Fruit fly (Drosophila melanogaster) whole organism, embryonic: Measurements from ENCODE around the gene CG31882.
A peak's percentile ranks its signal among the peaks of the same experiment; 100 is the strongest.

Source experiments
- Atf3 ChIP-seq: fragments of 200-800 bp; sonication (Bioruptor generic); optimal IDR thresholded peaks from 3 replicates; lab custom pipeline; 2016; ENCODE audit warnings: missing biosample characterization, missing genetic modification characterization
- CG9797 ChIP-seq: fragments of 200-800 bp; sonication (Bioruptor generic); optimal IDR thresholded peaks from 3 replicates; lab custom pipeline; 2018; ENCODE audit warnings: missing biosample characterization, mild to moderate bottlenecking, missing genetic modification characterization
- lab ChIP-seq: fragments of 200-800 bp; sonication (Bioruptor generic); optimal IDR thresholded peaks from 3 replicates; lab custom pipeline; 2017; ENCODE audit warnings: missing biosample characterization, missing genetic modification characterization, mild to moderate bottlenecking, moderate library complexity, missing genetic modification reagents
- pb ChIP-seq: fragments of 200-800 bp; sonication (Bioruptor generic); optimal IDR thresholded peaks from 3 replicates; lab custom pipeline; 2016; ENCODE audit warnings: missing biosample characterization, missing genetic modification characterization
- row ChIP-seq: fragments of 200-800 bp; sonication (Bioruptor generic); IDR thresholded peaks from 3 replicates; pipeline ENCODE4 v1.3.6; 2022; ENCODE audit warnings: missing biosample characterization, missing genetic modification characterization

CG31882 gene

DNA sequence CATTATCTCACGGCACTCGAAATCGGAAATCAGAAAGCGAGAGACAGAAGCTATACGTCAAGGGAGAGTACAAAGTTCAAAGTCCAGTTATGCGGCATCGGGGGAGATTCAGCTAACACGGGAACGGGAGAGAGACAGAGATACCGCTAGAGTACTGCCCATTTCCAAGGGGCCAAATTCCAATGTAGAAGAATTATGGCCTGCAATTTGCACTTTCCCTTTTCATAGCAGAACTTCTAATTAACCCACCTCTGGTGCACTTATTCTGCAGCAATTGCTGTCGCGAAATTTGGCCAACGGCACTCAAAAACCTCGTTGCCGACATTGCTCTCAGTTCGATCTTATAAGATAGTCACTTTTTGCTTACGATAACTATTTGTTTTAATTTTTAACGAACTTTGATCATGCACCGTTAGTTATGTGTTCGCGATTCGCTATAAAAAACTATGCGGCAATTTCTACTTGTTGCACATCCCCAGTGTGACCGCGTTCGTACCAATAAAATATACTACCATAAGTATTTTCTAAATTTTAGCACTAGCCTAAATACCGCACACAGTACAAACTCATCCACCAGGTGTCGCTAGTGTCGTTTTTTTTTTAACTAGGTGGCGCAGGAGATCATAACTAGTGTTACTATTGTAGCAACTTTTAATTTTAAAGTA, 48.7 kb downstream of the CG31882 start, which contains the start of gene Mtpalpha (continued):
- no peak for TF ChIP-seq lab
- TF ChIP-seq Atf3 = no peak
- peak; percentile 86 for TF ChIP-seq CG9797 (GFP tag; lab: Kevin White, UChicago)
- 0 out of 3 replicates have a peak, but pooled peaks have one; percentile 20 for TF ChIP-seq row (GFP tag; lab: Robert Waterston, UW)
- no peak for TF ChIP-seq pb (GFP tag; lab: Kevin White, UChicago)
